Worm (Caenorhabditis elegans) whole organism, L1 larva: ENCODE data around the gene bca-2.

Experiments used
- ceh-82 ChIP-seq, 3 experiments: fragments of 150-350 bp in 1 of 3; sonication (generic microtip) in 2 of 3; optimal IDR thresholded peaks; 2 replicates each; lab custom pipeline; 2014 to 2017; ENCODE audit warnings: missing biosample characterization in 3 of 3, missing genetic modification characterization in 3 of 3
- ces-1 ChIP-seq: fragments of 150-350 bp; optimal IDR thresholded peaks from 2 replicates; lab custom pipeline; 2014; ENCODE audit warnings: missing biosample characterization, missing genetic modification reagents, missing genetic modification characterization
- lin-13 ChIP-seq: fragments of 150-350 bp; optimal IDR thresholded peaks from 2 replicates; lab custom pipeline; 2014; ENCODE audit warnings: missing biosample characterization, missing genetic modification reagents, missing genetic modification characterization
- mdl-1 ChIP-seq, 2 experiments: fragments of 150-350 bp; optimal IDR thresholded peaks; 2 replicates each; lab custom pipeline; 2014 to 2017; ENCODE audit warnings: missing biosample characterization in 2 of 2, missing genetic modification characterization in 2 of 2, inconsistent platforms in 1 of 2
- nhr-11 ChIP-seq: fragments of 150-350 bp; optimal IDR thresholded peaks from 2 replicates; lab custom pipeline; 2014; ENCODE audit warnings: missing biosample characterization, missing genetic modification characterization
- nhr-77 ChIP-seq: fragments of 150-350 bp; optimal IDR thresholded peaks from 2 replicates; lab custom pipeline; 2014; ENCODE audit warnings: missing biosample characterization, missing genetic modification characterization
- nhr-90 ChIP-seq: sonication (generic microtip); optimal IDR thresholded peaks from 2 replicates; lab custom pipeline; 2016; ENCODE audit warnings: mild to moderate bottlenecking, missing genetic modification characterization, missing compliant biosample characterization; ENCODE audit not compliant: poor library complexity
- tbx-2 ChIP-seq: sonication (generic microtip); optimal IDR thresholded peaks from 2 replicates; lab custom pipeline; 2016; ENCODE audit warnings: missing genetic modification characterization, missing compliant biosample characterization
- unc-62 ChIP-seq: fragments of 150-350 bp; optimal IDR thresholded peaks from 2 replicates; lab custom pipeline; 2014; ENCODE audit warnings: missing biosample characterization, missing genetic modification reagents, missing genetic modification characterization
- unc-86 ChIP-seq: sonication (generic microtip); optimal IDR thresholded peaks from 2 replicates; lab custom pipeline; 2016; ENCODE audit warnings: missing genetic modification characterization, missing compliant biosample characterization
- zag-1 ChIP-seq: fragments of 150-350 bp; optimal IDR thresholded peaks from 2 replicates; lab custom pipeline; 2014; ENCODE audit warnings: missing biosample characterization, missing genetic modification characterization

- TF ChIP-seq lin-13 (GFP tag; lab: Kevin White, UChicago) (no peak), ces-1 (no peak), nhr-11 (tag; lab: Kevin White, UChicago) (no peak), unc-62 (no peak), tbx-2 (no peak), nhr-77 (tag; lab: Kevin White, UChicago) (no peak), zag-1 (no peak), nhr-90 (no peak), mdl-1 (tag; optimal IDR thresholded peaks at IDR 0.05; lab: Kevin White, UChicago) (no peak), unc-86 (tag; lab: Kevin White, UChicago) (no peak), ceh-82 (tag; optimal IDR thresholded peaks at IDR 0.05; lab: Kevin White, UChicago) (no peak)
These were observed 11.8 kb upstream of the bca-2 start, which contains the start of gene Y116A8C.33 for ce11 chrIV:17111813-17112212.
